2 fruit fly cellular contexts compared by ENCODE assay signal in genomic region chr3R:9867911-9868537, dm6.
TF ChIP-seq lines count a peak whose summit lies in the region.

Gene Teh1 (minus strand): TSS chr3R:9868120.

- no peak for TF ChIP-seq CTCF in whole organism, embryonic (GFP tag; optimal IDR thresholded peaks at IDR 0.05; lab: Kevin White, UChicago)

TF ChIP-seq in whole organism, embryonic, 481 proteins besides CTCF, POLR2A, EP300 and RAD21 (continues in another document):
- TF ChIP-seq Bdp1 (GFP tag; optimal IDR thresholded peaks at IDR 0.05; lab: Kevin White, UChicago) (no peak), CG3163 (GFP tag; optimal IDR thresholded peaks at IDR 0.05; lab: Kevin White, UChicago) (no peak), CG2120 (GFP tag; optimal IDR thresholded peaks at IDR 0.05; lab: Kevin White, UChicago) (no peak), CG13287 (GFP tag; IDR thresholded peaks at IDR 0.05; lab: Robert Waterston, UW; ENCODE audit: partially characterized antibody) (no peak), CG3281 (GFP tag; optimal IDR thresholded peaks at IDR 0.05; lab: Kevin White, UChicago) (no peak), maf-S (GFP tag; optimal IDR thresholded peaks at IDR 0.05; lab: Kevin White, UChicago) (no peak), CHES-1-like (GFP tag; optimal IDR thresholded peaks at IDR 0.05; lab: Kevin White, UChicago) (no peak), CG9932 (GFP tag; IDR thresholded peaks at IDR 0.05; lab: Robert Waterston, UW) (0 out of 2 replicates have a peak, but pooled peaks have one; percentile 14), CG12236 (GFP tag; optimal IDR thresholded peaks at IDR 0.05; lab: Kevin White, UChicago) (no peak), CG15011 (GFP tag; optimal IDR thresholded peaks at IDR 0.05; lab: Kevin White, UChicago) (no peak), Nf-YB (GFP tag; optimal IDR thresholded peaks at IDR 0.05; lab: Kevin White, UChicago) (no peak), CG4282 (GFP tag; optimal IDR thresholded peaks at IDR 0.05; lab: Kevin White, UChicago) (no peak), Blimp-1 (GFP tag; optimal IDR thresholded peaks at IDR 0.05; lab: Kevin White, UChicago) (no peak), nerfin-2 (GFP tag; IDR thresholded peaks at IDR 0.05; lab: Robert Waterston, UW; ENCODE audit: partially characterized antibody) (no peak), shn (GFP tag; optimal IDR thresholded peaks at IDR 0.05; lab: Kevin White, UChicago) (no peak), YL-1 (GFP tag; optimal IDR thresholded peaks at IDR 0.05; lab: Kevin White, UChicago) (no peak), Hr39 (optimal IDR thresholded peaks at IDR 0.05; lab: Kevin White, UChicago) (no peak), CG1233 (GFP tag; optimal IDR thresholded peaks at IDR 0.05; lab: Kevin White, UChicago) (no peak), fu2 (GFP tag; optimal IDR thresholded peaks at IDR 0.05; lab: Kevin White, UChicago) (no peak), Hr3 (GFP tag; optimal IDR thresholded peaks at IDR 0.05; lab: Kevin White, UChicago) (no peak), CG31441 (GFP tag; IDR thresholded peaks at IDR 0.05; lab: Robert Waterston, UW) (no peak), CG2712 (tag; optimal IDR thresholded peaks at IDR 0.05; lab: Kevin White, UChicago) (no peak), dpn (GFP tag; optimal IDR thresholded peaks at IDR 0.05; lab: Kevin White, UChicago) (no peak), gce (GFP tag; IDR thresholded peaks at IDR 0.05; lab: Robert Waterston, UW) (0 out of 3 replicates have a peak, but pooled peaks have one; percentile 16), Usf (GFP tag; optimal IDR thresholded peaks at IDR 0.05; lab: Kevin White, UChicago) (no peak), CG9817 (tag; optimal IDR thresholded peaks at IDR 0.05; lab: Kevin White, UChicago) (no peak), peb (GFP tag; IDR thresholded peaks at IDR 0.05; lab: Robert Waterston, UW) (no peak), Atf6 (GFP tag; IDR thresholded peaks at IDR 0.05; lab: Robert Waterston, UW) (peak; percentile 37; the same call in 1 of the 2 replicates), Med (GFP tag; lab: Kevin White, UChicago) (peak; percentile 80), danr (GFP tag; IDR thresholded peaks at IDR 0.05; lab: Robert Waterston, UW) (0 out of 2 replicates have a peak, but pooled peaks have one; percentile 14), CG11456 (GFP tag; IDR thresholded peaks at IDR 0.05; lab: Robert Waterston, UW) (no peak), CG10431 (GFP tag; optimal IDR thresholded peaks at IDR 0.05; lab: Kevin White, UChicago) (no peak), CG17802 (tag; optimal IDR thresholded peaks at IDR 0.05; lab: Kevin White, UChicago) (no peak), Asciz (GFP tag; optimal IDR thresholded peaks at IDR 0.05; lab: Kevin White, UChicago) (no peak), gsb-n (tag; optimal IDR thresholded peaks at IDR 0.05; lab: Kevin White, UChicago) (no peak), CG8944 (GFP tag; optimal IDR thresholded peaks at IDR 0.05; lab: Kevin White, UChicago) (no peak), CG7556 (GFP tag; optimal IDR thresholded peaks at IDR 0.05; lab: Kevin White, UChicago) (no peak), tna (GFP tag; IDR thresholded peaks at IDR 0.05; lab: Robert Waterston, UW; ENCODE audit: partially characterized antibody) (0 out of 2 replicates have a peak, but pooled peaks have one; percentile 7), cwo (GFP tag; optimal IDR thresholded peaks at IDR 0.05; lab: Kevin White, UChicago) (no peak), NC2β (GFP tag; optimal IDR thresholded peaks at IDR 0.05; lab: Kevin White, UChicago) (no peak), CG10654 (GFP tag; optimal IDR thresholded peaks at IDR 0.05; lab: Kevin White, UChicago) (no peak), Dll (GFP tag; IDR thresholded peaks at IDR 0.05; lab: Robert Waterston, UW; ENCODE audit: partially characterized antibody) (0 out of 4 replicates have a peak, but pooled peaks have one; percentile 16), ken (GFP tag; IDR thresholded peaks at IDR 0.05; lab: Robert Waterston, UW) (no peak), bcd (GFP tag; optimal IDR thresholded peaks at IDR 0.05; lab: Kevin White, UChicago) (no peak), pfk (GFP tag; optimal IDR thresholded peaks at IDR 0.05; lab: Kevin White, UChicago) (no peak), Nf-YA (GFP tag; IDR thresholded peaks at IDR 0.05; lab: Robert Waterston, UW) (no peak)

TF ChIP-seq in whole organism, prepupa, 60 proteins besides CTCF, POLR2A, EP300 and RAD21:
- TF ChIP-seq Lpt (GFP tag; optimal IDR thresholded peaks at IDR 0.05; lab: Kevin White, UChicago) (no peak), CG6163 (GFP tag; IDR thresholded peaks at IDR 0.05; lab: Robert Waterston, UW) (0 out of 3 replicates have a peak, but pooled peaks have one; percentile 34), lz (GFP tag; optimal IDR thresholded peaks at IDR 0.05; lab: Kevin White, UChicago) (no peak), svp (GFP tag; lab: Kevin White, UChicago) (no peak)
TF ChIP-seq in whole organism, prepupa: peak in this region for 1.

Comparison
In these comparisons a context has a peak if more than half of its experiments do, and no peak if none do; other contexts are left out.
1. Of the 7 proteins assayed by ChIP-seq in both whole organism, embryonic and whole organism, prepupa: peak only in whole organism, embryonic: CG16779; only in whole organism, prepupa: none; in both: none; in neither: 6.